Fruit fly (Drosophila melanogaster) whole organism, pupa: ENCODE data around the gene Ir64a.

Experiments
- CG10348 ChIP-seq: fragments of 200-800 bp; sonication (Bioruptor generic); IDR thresholded peaks from 2 replicates; pipeline ENCODE4 v1.3.6; 2022; ENCODE audit warnings: missing biosample characterization, missing genetic modification characterization
- CG12605 ChIP-seq: fragments of 200-800 bp; sonication (Bioruptor generic); IDR thresholded peaks from 2 replicates; pipeline ENCODE4 v1.3.6; 2022; ENCODE audit warnings: missing biosample characterization, missing genetic modification characterization
- CG13204 ChIP-seq: fragments of 200-800 bp; sonication (Bioruptor generic); optimal IDR thresholded peaks from 2 replicates; lab custom pipeline; 2018; ENCODE audit warnings: missing biosample characterization, mild to moderate bottlenecking, missing genetic modification characterization, moderate library complexity
- CG14655 ChIP-seq: fragments of 200-800 bp; sonication (Bioruptor generic); optimal IDR thresholded peaks from 3 replicates; lab custom pipeline; 2017; ENCODE audit warnings: mild to moderate bottlenecking, missing biosample characterization, missing genetic modification reagents, missing genetic modification characterization
- CG15710 ChIP-seq: fragments of 200-800 bp; sonication (Bioruptor generic); optimal IDR thresholded peaks from 2 replicates; lab custom pipeline; 2018; ENCODE audit warnings: missing biosample characterization, mild to moderate bottlenecking, missing genetic modification characterization, moderate library complexity
- CG17806 ChIP-seq: fragments of 200-800 bp; sonication (Bioruptor generic); optimal IDR thresholded peaks from 2 replicates; lab custom pipeline; 2018; ENCODE audit warnings: missing biosample characterization, mild to moderate bottlenecking, missing genetic modification characterization, moderate library complexity
- CG32121 ChIP-seq: fragments of 200-800 bp; sonication (Bioruptor generic); IDR thresholded peaks from 2 replicates; pipeline ENCODE4 v1.3.6; 2022; ENCODE audit warnings: missing biosample characterization, missing genetic modification characterization
- CG34367 ChIP-seq: fragments of 200-800 bp; sonication (Bioruptor generic); optimal IDR thresholded peaks from 2 replicates; lab custom pipeline; 2018; ENCODE audit warnings: missing biosample characterization, mild to moderate bottlenecking, missing genetic modification characterization
- CG4496 ChIP-seq: fragments of 200-800 bp; sonication (Bioruptor generic); IDR thresholded peaks from 3 replicates; pipeline ENCODE4 v1.3.6; 2022; ENCODE audit warnings: missing biosample characterization, missing genetic modification characterization
- CG8159 ChIP-seq: fragments of 200-800 bp; sonication (Bioruptor generic); optimal IDR thresholded peaks from 3 replicates; lab custom pipeline; 2018; ENCODE audit warnings: missing biosample characterization, mild to moderate bottlenecking, missing genetic modification characterization, moderate library complexity
- CG8301 ChIP-seq: fragments of 200-800 bp; sonication (Bioruptor generic); optimal IDR thresholded peaks from 2 replicates; lab custom pipeline; 2018; ENCODE audit warnings: missing biosample characterization, mild to moderate bottlenecking, missing genetic modification characterization
- CG9948 ChIP-seq: fragments of 200-800 bp; sonication (Bioruptor generic); optimal IDR thresholded peaks from 2 replicates; lab custom pipeline; 2018; ENCODE audit warnings: missing biosample characterization, mild to moderate bottlenecking, missing genetic modification characterization, moderate library complexity
- D1 ChIP-seq: fragments of 200-800 bp; sonication (Bioruptor generic); optimal IDR thresholded peaks from 2 replicates; lab custom pipeline; 2018; ENCODE audit warnings: missing biosample characterization, mild to moderate bottlenecking, missing genetic modification characterization, moderate library complexity
- EcR ChIP-seq: fragments of 200-800 bp; sonication (Bioruptor generic); optimal IDR thresholded peaks from 3 replicates; lab custom pipeline; 2019; ENCODE audit warnings: missing biosample characterization, missing genetic modification characterization, mild to moderate bottlenecking, moderate library complexity, missing genetic modification reagents
- Ets98B ChIP-seq: fragments of 200-800 bp; sonication (Bioruptor generic); IDR thresholded peaks from 2 replicates; pipeline ENCODE4 v1.3.6; 2022; ENCODE audit warnings: missing biosample characterization, missing genetic modification characterization
- Pif1A ChIP-seq: fragments of 200-800 bp; sonication (Bioruptor generic); optimal IDR thresholded peaks from 3 replicates; lab custom pipeline; 2016; ENCODE audit warnings: missing biosample characterization, missing genetic modification characterization
- Pif1B ChIP-seq: fragments of 200-800 bp; sonication (Bioruptor generic); optimal IDR thresholded peaks from 3 replicates; lab custom pipeline; 2016; ENCODE audit warnings: missing biosample characterization, missing genetic modification characterization
- Snoo ChIP-seq: fragments of 200-800 bp; sonication (Bioruptor generic); optimal IDR thresholded peaks from 3 replicates; lab custom pipeline; 2017; ENCODE audit warnings: missing biosample characterization, mild to moderate bottlenecking, missing genetic modification characterization, inconsistent platforms
- fd96Ca ChIP-seq: fragments of 200-800 bp; sonication (Bioruptor generic); IDR thresholded peaks from 3 replicates; pipeline ENCODE4 v1.3.6; 2022; ENCODE audit warnings: missing biosample characterization, missing genetic modification characterization
- gl ChIP-seq: fragments of 200-800 bp; sonication (Bioruptor generic); optimal IDR thresholded peaks from 2 replicates; lab custom pipeline; 2018; ENCODE audit warnings: missing biosample characterization, mild to moderate bottlenecking, missing genetic modification characterization
- rn ChIP-seq: fragments of 200-800 bp; sonication (Bioruptor generic); IDR thresholded peaks from 2 replicates; pipeline ENCODE4 v1.3.6; 2022; ENCODE audit warnings: missing biosample characterization, missing genetic modification characterization

The Ir64a gene

dm6 chr3L:5356050-5356967 lies 26.3 kb downstream of the Ir64a start:
- TF ChIP-seq D1 (tag; lab: Kevin White, UChicago) (peak; percentile 54), Pif1B (GFP tag; lab: Kevin White, UChicago) (no peak), CG9948 (tag; lab: Kevin White, UChicago) (no peak)

dm6 chr3L:5355823-5356049 lies 26.9 kb downstream of the Ir64a start, which contains the start of gene lama:
TSS of gene lama (minus strand) at chr3L:5355923.
- TF ChIP-seq fd96Ca (GFP tag; lab: Robert Waterston, UW), result no peak
- no peak for TF ChIP-seq CG34367 (tag; lab: Kevin White, UChicago)
- TF ChIP-seq CG15710 (tag; lab: Kevin White, UChicago), result no peak
- TF ChIP-seq CG10348 (GFP tag; lab: Robert Waterston, UW), result no peak
- TF ChIP-seq Snoo (tag; lab: Kevin White, UChicago), result no peak
- no peak for TF ChIP-seq CG4496 (GFP tag; lab: Robert Waterston, UW)
- TF ChIP-seq CG32121 (GFP tag; lab: Robert Waterston, UW), result no peak
- no peak for TF ChIP-seq Pif1A
- TF ChIP-seq rn (GFP tag; lab: Robert Waterston, UW), result no peak
- TF ChIP-seq gl (tag; lab: Kevin White, UChicago), result no peak
- TF ChIP-seq CG9948 (tag; lab: Kevin White, UChicago), result no peak
- TF ChIP-seq CG13204 (GFP tag; lab: Kevin White, UChicago), result no peak
- TF ChIP-seq Pif1B (GFP tag; lab: Kevin White, UChicago), result no peak
- TF ChIP-seq D1 (tag; lab: Kevin White, UChicago), result no peak
- no peak for TF ChIP-seq CG17806
- TF ChIP-seq, all 21 proteins: peak for 0

dm6 chr3L:5355074-5355790 lies 27.4 kb downstream of the Ir64a start, which contains the start of gene CG46456:
TSS of gene CG46456 (minus strand) at chr3L:5355346.
- TF ChIP-seq Ets98B (GFP tag; lab: Robert Waterston, UW) (peak; percentile 93), CG14655 (GFP tag; lab: Kevin White, UChicago) (peak; percentile 94), fd96Ca (GFP tag; lab: Robert Waterston, UW) (peak; percentile 84), CG10348 (GFP tag; lab: Robert Waterston, UW) (peak; percentile 49; the same call in 1 of the 2 replicates), Pif1B (GFP tag; lab: Kevin White, UChicago) (peak; percentile 89), CG32121 (GFP tag; lab: Robert Waterston, UW) (peak; percentile 96), EcR (GFP tag; lab: Kevin White, UChicago) (peak; percentile 85), CG17806 (peak; percentile 95), CG4496 (GFP tag; lab: Robert Waterston, UW) (peak; percentile 94), CG12605 (GFP tag; lab: Robert Waterston, UW) (peak; percentile 93), Snoo (tag; lab: Kevin White, UChicago) (peak; percentile 95), Pif1A (peak; percentile 88), CG8159 (tag; lab: Kevin White, UChicago) (peak; percentile 97), CG13204 (GFP tag; lab: Kevin White, UChicago) (peak; percentile 71), rn (GFP tag; lab: Robert Waterston, UW) (peak; percentile 71), CG9948 (tag; lab: Kevin White, UChicago) (peak; percentile 95), CG34367 (tag; lab: Kevin White, UChicago) (peak; percentile 94), D1 (tag; lab: Kevin White, UChicago) (peak; percentile 89), gl (tag; lab: Kevin White, UChicago) (peak; percentile 87), CG15710 (tag; lab: Kevin White, UChicago) (peak; percentile 93), CG8301 (peak; percentile 95)
- TF ChIP-seq, all 21 proteins: peak for 21

- TF ChIP-seq CG12605 (GFP tag; lab: Robert Waterston, UW) (no peak), D1 (tag; lab: Kevin White, UChicago) (no peak), CG34367 (tag; lab: Kevin White, UChicago) (no peak)
Measured at dm6 chr3L:5354472-5354871, 28.1 kb downstream of the Ir64a start.

- no peak for TF ChIP-seq Snoo (tag; lab: Kevin White, UChicago)
- no peak for TF ChIP-seq Pif1B (GFP tag; lab: Kevin White, UChicago)
- no peak for TF ChIP-seq rn (GFP tag; lab: Robert Waterston, UW)
- TF ChIP-seq CG34367 (tag; lab: Kevin White, UChicago), result no peak
- no peak for TF ChIP-seq CG14655 (GFP tag; lab: Kevin White, UChicago)
- peak; percentile 37 for TF ChIP-seq gl (tag; lab: Kevin White, UChicago)
Measured at dm6 chr3L:5353484-5354056, 29.1 kb downstream of the Ir64a start.
